Fruit fly (Drosophila melanogaster): ENCODE data around the gene CG31019.

CG31019 gene

DNA sequence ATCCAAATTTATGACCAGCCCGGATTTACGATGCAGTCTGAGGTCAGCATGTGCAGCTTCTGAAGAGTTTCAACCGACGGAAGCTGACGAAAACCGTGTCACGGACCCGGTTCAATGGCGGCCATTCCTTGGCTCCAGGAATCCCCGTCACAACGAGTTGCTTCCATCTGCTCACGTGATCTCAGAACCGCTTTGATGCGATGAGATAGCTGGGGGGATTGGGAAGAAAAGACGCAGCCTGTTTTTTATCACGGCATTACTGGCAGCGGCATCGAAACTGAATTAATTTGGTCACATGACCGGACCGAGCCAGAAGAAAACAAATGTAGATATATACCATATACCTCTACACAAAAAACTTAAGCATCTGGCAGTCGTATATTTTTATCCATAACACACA lies 6.0 kb upstream of the CG31019 start:
- no peak for TF ChIP-seq CG8478 (optimal IDR thresholded peaks at IDR 0.05)
- TF ChIP-seq CTCF (optimal IDR thresholded peaks at IDR 0.05): no peak

DNA sequence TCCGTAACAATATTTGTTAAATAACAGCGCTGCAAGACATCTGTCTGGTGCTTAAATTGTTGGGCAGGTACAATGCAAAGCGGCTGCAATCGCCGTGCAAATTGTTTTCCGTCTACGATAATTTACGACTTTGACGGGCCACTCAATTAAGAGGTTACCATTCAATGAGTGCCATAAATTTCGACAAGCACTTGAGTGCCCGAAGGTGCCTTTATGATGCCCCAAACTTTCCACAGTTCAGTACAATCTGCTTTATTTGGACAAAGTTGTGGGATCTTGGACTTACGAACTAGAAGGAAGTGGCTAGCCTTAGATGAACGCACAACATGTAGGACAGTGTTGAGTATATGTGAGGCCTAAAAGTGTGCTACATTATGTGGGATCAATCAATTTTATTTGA lies 4.1 kb upstream of the CG31019 start:
- TF ChIP-seq CG8478 (optimal IDR thresholded peaks at IDR 0.05): no peak
- no peak for TF ChIP-seq CTCF (optimal IDR thresholded peaks at IDR 0.05)

DNA sequence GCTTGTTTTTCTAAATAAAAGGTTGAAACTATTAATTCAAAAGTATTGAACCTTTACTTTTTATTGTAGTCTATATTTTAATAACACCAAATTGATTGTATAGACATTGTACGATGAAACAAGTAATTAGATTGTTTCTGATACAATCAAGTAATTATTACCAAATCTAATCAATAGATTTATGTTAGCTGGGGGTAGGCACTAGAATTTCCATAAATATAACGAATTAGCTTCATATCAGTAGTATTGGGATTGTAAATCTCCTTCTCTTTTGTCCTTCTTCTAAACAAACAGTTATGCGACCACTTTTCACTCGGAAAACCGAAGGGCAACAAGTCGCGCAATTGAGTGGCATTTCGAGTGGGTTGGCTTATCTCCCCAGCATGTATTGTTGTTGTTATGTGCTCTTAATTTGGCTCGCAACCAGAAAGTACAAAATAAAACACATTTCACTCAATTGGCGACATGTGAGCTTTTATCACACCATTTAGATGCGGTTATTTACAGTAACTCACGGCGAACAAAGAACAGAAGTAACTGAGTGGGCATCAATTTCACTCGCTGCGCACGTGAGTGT lies 2.7 kb downstream of the CG31019 start:
- no peak for TF ChIP-seq CG8478 (optimal IDR thresholded peaks at IDR 0.05)
- no peak for TF ChIP-seq CTCF (optimal IDR thresholded peaks at IDR 0.05)

DNA sequence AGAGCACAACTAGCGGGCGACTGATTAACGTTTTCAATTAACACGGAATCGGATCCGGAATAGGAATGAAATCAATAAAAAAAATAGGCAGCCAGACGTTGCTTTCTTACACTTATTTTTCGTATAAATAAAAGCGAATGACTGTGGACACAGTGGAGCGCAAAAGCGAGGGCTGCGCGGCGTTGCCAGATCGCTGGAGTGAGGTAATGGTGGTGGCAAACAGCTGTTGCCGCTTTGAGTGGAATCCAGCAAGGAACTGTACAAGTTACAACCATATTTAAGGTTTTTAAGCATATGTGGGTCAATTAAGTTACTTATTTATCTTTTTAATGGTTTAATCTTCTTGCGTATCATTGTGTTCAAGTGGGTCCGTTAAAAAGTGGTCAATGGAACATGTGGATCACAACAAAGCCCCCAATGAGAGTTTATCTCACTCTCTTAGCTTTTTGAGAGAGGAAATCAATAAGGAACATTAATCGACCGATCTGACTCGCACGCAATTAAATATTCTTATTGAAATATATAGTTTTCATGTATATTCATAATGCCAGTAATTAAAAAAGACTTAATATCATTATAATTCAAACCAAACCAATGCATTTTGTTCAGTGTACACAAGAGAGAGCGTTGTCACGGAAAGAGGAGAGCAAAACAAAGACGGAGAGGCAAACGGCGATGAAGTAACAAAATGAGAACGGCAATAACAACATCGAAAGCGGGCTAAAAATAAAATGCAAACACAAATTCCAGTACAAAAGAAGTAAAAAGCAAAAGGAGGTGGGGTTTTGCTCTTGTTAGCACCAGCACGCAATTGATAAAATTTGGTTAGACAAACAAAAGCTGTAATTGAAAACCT lies 3.6 kb downstream of the CG31019 start:
- TF ChIP-seq CG8478 (optimal IDR thresholded peaks at IDR 0.05) (no peak), CTCF (optimal IDR thresholded peaks at IDR 0.05) (no peak)

DNA sequence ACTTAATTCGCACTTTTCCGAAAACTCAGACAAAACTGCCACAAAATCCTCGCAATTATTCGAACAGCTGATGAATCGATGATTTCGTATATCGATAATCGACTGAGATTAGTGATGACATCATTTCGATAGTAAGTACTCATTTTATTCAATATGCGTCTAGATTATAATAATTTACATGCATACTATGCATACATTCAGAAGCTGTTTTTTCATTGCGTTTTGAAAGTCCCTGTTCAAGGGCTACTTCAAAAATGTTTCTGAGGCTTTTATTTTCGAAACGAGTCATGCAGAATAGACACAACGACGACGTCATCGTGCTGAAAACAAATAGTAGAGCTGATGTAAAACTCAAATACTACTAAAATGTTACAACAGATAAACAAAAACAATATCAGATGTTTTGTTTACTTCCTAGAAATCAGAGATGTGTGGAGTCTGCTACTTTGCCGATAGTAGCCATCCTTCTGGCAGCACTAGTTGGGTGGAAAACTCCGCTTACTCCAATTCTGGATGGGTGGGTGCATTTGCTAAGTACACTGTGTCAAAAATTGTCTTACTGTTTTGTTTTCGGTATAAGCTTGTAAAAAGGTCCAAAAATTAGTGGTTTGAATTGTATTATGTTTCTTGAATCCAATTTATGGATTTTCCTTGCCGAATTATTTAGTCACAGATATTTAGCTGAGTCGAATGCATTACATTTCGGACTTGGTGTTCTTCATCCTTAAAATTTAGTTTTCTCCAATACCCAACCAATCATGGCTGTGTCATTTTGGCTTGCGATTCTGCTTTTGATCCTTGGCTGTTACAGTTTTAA lies 4.8 kb downstream of the CG31019 start, which contains the start of the genes CG2246 and CG31021:
TSS of gene CG2246 (minus strand) at position 50 of the 817 bp plus-strand sequence.
TSS of gene CG31021 (plus strand) at position 767 of the 817 bp plus-strand sequence.
- TF ChIP-seq CTCF (optimal IDR thresholded peaks at IDR 0.05): peak; percentile 66 to 72
- TF ChIP-seq CG8478 (optimal IDR thresholded peaks at IDR 0.05): no peak

DNA sequence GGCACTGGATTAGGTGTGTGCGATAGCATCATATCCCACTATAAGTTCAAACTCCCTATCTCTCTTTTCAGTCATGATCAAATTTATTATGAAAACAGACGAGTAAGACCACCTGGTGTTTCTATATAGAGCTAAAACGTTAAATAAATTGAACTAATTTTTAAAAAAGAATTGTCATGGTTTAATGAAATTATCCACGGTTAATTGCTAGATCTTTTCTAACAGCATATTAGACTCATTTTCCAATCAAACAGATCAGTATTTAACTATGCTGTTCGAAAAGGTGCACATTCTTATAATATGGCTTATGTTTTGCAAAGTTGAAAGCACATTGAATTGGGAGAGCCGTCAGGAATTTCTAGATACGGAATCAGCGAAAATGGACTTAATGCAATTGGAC lies 7.1 kb downstream of the CG31019 start, which contains the start of gene PH4alphaNE3:
TSS of gene PH4alphaNE3 (plus strand) at position 301 of the 400 bp plus-strand sequence.
- TF ChIP-seq CTCF (optimal IDR thresholded peaks at IDR 0.05) (no peak), CG8478 (optimal IDR thresholded peaks at IDR 0.05) (no peak)

DNA sequence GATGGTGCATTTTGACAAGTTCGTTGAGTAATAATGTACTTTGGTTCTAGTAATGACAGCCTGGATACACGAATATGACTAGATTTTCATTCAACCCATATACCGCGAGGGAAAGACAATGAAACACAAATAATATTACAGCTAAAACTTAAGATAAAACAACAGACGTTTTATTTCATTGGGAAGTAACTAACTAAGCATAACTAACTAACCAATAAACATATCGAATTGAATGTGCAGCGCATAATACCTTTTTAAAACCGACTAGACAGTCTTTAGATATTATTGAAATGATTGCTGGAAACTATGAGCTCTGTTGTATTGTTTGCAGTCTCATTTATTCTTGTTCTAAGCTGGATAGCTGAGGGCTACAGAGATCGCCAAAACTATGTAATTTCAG lies 9.1 kb downstream of the CG31019 start, which contains the start of gene CG31016:
TSS of gene CG31016 (plus strand) at position 301 of the 400 bp plus-strand sequence.
- TF ChIP-seq CG8478 (optimal IDR thresholded peaks at IDR 0.05) (no peak), CTCF (optimal IDR thresholded peaks at IDR 0.05) (no peak)

DNA sequence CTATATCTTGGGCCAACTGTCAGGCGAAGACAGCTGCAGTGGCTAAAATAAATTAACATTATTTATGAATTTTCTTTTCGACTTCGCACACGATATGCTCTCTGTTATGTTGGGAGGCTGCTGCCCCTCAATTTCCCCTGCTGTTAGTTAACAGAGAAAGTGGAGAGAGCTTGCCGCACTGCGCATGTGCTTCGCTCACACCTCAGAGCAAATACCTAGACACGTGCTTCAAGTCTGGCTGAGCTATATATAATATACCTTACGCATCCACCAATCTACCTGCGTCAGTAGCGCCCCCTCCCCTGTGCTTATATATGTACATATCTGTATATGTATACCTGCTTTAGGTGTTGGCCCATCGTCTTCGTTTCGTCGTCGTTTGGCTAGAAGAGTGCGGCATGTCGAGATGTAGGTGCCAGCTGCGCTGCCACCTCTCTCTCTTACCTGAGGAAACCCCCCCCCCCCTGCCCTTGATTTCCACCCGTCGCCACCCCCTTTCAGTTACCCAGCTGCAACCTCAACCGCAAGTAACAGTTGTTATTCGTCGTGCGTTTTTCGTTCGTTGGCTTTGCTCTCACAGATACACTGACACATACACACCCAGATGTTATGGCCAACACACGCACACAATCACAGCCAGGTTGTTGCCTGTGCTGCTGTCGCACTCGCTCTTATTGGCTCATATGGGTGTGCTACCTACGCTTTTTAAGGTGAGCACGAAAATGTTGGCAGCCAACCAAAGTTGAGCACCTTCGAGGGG lies 19.5 kb downstream of the CG31019 start:
- TF ChIP-seq CTCF (optimal IDR thresholded peaks at IDR 0.05): no peak
- TF ChIP-seq CG8478 (optimal IDR thresholded peaks at IDR 0.05): no peak

DNA sequence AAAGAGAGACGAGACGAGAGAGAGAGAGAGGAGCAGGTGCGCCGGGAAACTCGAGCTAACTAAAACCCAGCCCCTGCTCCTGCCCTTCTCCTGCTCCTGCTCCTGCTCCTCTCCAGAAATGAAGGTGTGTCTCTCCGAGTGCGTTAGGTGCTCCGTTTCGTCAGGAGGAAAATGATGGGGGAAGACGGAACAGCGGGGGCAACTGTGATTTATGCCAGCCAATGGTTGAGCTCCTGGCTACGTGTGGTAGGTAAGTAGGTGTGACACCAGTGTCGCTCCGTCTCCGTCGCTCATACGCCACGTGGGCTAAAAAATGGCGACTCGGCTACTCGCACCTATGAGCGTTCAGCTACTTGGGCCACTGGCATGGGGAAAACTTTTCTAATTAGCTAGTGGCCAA lies 20.7 kb downstream of the CG31019 start:
- no peak for TF ChIP-seq CTCF (optimal IDR thresholded peaks at IDR 0.05)
- TF ChIP-seq CG8478 (optimal IDR thresholded peaks at IDR 0.05): no peak

DNA sequence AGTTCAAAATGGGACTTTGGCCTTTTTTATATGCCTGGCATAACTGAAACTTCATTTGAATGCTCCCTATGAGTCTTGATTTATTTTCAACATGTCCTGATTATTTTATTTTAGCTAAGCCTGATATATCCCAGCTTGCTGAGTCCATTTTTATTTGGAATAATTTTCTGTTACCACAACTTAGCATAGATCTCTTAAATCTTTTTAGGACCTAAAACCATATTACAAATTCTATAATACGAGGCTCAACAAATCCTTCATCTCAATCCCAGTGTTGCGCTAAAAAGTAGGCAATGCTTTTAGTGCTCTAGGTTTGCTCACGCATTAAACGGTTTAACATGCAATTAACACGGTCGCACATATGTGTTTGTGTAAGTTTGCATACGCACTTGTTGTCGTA lies 25.0 kb downstream of the CG31019 start, which contains the start of gene CG44954:
TSS of gene CG44954 (minus strand) at position 101 of the 400 bp plus-strand sequence.
- TF ChIP-seq CG8478 (optimal IDR thresholded peaks at IDR 0.05): no peak

DNA sequence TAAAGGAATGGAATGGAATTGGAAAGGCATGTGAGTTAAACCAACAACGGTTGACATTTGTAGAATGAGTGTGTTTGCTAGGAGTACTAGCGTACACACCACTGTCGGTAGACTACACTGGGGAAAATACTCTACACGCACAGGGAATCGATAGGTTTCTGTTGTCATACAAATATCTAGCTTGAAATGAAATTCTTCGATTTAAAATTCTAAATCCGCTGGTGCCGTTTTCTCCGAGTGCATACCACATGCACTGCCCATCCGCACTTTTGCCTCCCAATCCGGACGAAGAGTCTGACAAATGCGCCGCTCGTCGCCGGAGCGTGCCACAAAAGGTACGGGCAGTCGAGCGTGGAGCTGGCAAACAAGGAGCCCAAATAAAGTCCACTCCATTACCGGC lies 32.1 kb downstream of the CG31019 start, which contains the start of gene CG2267:
TSS of gene CG2267 (minus strand) at position 101 of the 400 bp plus-strand sequence.
- TF ChIP-seq CTCF (optimal IDR thresholded peaks at IDR 0.05): no peak
- no peak for TF ChIP-seq CG8478 (optimal IDR thresholded peaks at IDR 0.05)

DNA sequence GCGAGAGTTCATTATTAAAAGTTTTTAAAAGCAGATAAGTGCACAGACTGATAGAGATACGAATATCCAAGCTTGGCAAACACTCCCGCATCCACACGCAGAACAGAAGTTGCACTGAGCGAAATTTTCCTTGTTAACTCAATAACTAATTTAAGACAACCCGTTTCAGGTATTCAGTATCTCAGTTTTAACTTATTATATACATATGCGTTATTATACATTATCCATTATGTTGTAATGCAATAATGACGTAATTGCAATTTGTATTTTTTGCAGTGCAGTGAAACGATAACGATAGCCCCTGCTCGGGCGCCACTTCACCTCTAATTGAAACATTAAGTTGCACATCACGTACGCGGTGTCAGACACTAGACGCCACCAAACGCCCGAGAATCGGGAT lies 46.4 kb downstream of the CG31019 start:
- TF ChIP-seq CG8478 (optimal IDR thresholded peaks at IDR 0.05) (no peak), CTCF (optimal IDR thresholded peaks at IDR 0.05) (no peak)

DNA sequence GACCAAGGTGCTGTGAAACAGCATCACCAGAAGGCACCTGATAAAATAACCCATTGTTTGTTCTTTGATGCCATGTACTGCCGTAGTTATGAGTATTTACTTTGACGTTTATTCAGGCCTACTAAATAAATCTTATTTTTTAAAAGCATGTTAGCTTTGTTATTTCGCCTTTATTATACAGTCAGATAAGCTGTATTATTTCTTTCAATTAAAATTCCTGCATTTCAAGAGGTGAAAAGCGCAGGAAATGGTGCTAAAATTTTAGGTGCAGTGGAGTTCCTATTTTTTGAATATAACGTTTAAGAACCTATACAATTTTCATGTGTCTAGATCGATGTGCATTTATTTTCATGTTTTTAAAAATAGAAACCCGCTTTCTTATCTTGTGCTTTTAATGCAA lies 49.0 kb downstream of the CG31019 start, which contains the start of gene CG31013:
TSS of gene CG31013 (minus strand) at position 101 of the 400 bp plus-strand sequence.
- TF ChIP-seq CTCF (optimal IDR thresholded peaks at IDR 0.05) (no peak), CG8478 (optimal IDR thresholded peaks at IDR 0.05) (no peak)

DNA sequence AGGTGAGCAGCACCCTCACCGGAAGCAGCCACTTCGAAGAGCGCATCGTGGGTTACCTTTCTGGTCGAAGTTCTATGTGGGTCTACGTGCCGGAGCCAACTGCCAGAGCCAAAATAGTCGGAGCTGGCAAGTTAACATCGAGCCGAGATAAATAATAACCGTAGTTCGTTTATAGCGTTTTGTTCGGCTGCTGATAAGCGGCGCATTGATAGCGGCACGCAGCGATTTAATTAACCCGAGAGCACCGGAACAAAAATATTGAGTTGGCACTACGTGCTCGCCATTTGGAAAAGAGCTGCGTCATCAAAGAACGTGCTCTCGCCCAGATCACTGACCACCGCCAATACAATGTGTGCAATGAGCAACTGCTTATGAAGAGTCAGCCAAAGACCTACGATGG lies 51.6 kb downstream of the CG31019 start, which contains the start of gene PH4alphaPV:
TSS of gene PH4alphaPV (minus strand) at position 101 of the 400 bp plus-strand sequence.
- TF ChIP-seq CG8478 (optimal IDR thresholded peaks at IDR 0.05): no peak
- no peak for TF ChIP-seq CTCF (optimal IDR thresholded peaks at IDR 0.05)

All from S2 (cell line).